Worm (Caenorhabditis elegans) whole organism, L3 larva: ENCODE results near the gene mrpl-44.

Experiments
- ama-1 ChIP-seq: fragments of 150-350 bp; optimal IDR thresholded peaks from 2 replicates; lab custom pipeline; 2018
- ceh-28 ChIP-seq: fragments of 150-350 bp; optimal IDR thresholded peaks from 2 replicates; lab custom pipeline; 2014; ENCODE audit warnings: missing biosample characterization, missing genetic modification reagents, missing genetic modification characterization
- elt-1 ChIP-seq: fragments of 150-350 bp; optimal IDR thresholded peaks from 2 replicates; lab custom pipeline; 2014; ENCODE audit warnings: missing biosample characterization, missing genetic modification characterization
- hmg-11 ChIP-seq: sonication (generic microtip); optimal IDR thresholded peaks from 2 replicates; lab custom pipeline; 2016; ENCODE audit warnings: missing genetic modification characterization, missing compliant biosample characterization
- lin-15B ChIP-seq: fragments of 150-350 bp; optimal IDR thresholded peaks from 2 replicates; lab custom pipeline; 2014; ENCODE audit warnings: missing biosample characterization, missing genetic modification characterization
- mdl-1 ChIP-seq: fragments of 150-350 bp; optimal IDR thresholded peaks from 2 replicates; lab custom pipeline; 2014; ENCODE audit warnings: missing biosample characterization, missing genetic modification characterization
- skn-1 ChIP-seq: fragments of 150-350 bp; optimal IDR thresholded peaks from 2 replicates; lab custom pipeline; 2014; ENCODE audit warnings: missing biosample characterization, missing genetic modification characterization
- snpc-4 ChIP-seq: fragments of 150-350 bp; optimal IDR thresholded peaks from 2 replicates; lab custom pipeline; 2014; ENCODE audit warnings: missing biosample characterization, missing genetic modification characterization
- tbx-2 ChIP-seq: sonication (generic microtip); optimal IDR thresholded peaks from 2 replicates; lab custom pipeline; 2016; ENCODE audit warnings: mild to moderate bottlenecking, missing genetic modification characterization, missing compliant biosample characterization

ce11 chrIII:9072704-9073103 lies 16.5 kb downstream of the mrpl-44 start:
- no peak for TF ChIP-seq mdl-1 (tag; lab: Kevin White, UChicago)
- TF ChIP-seq ama-1 (lab: Kevin White, UChicago), result no peak
- TF ChIP-seq hmg-11 (tag; lab: Kevin White, UChicago), result no peak
- no peak for TF ChIP-seq lin-15B
- no peak for TF ChIP-seq snpc-4 (tag; lab: Kevin White, UChicago)
- TF ChIP-seq ceh-28, result no peak
- no peak for TF ChIP-seq skn-1 (tag; lab: Kevin White, UChicago)
- TF ChIP-seq elt-1, result no peak
- TF ChIP-seq tbx-2 (tag; lab: Kevin White, UChicago), result no peak
